Worm (Caenorhabditis elegans): ENCODE results near the gene grl-8.

Gene grl-8

DNA sequence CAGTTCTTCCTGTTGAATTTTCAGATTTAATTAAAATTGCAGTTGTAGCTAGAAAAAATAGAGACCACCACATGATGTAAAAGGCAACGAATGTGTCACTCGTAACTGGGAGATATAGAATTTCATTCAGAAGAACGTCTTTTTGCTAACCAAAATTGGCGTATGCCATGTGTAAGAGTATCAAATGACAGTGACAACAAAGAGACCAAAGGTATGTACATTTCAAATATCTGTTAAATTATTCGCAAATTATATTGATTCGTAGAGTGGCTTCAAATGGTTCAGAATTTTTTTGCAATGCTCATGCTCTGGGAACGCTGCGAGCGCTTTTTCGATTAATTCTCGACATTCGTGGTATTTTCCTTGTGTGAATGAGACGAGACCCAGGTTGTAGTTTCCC lies 29.5 kb upstream of the grl-8 start, which contains the start of gene T25F10.4:
T25F10.4 (minus strand) TSS at position 101 of the 400 bp plus-strand sequence.
- TF ChIP-seq ceh-14 (tag; optimal IDR thresholded peaks at IDR 0.05) (no peak), ceh-19 (GFP tag; optimal IDR thresholded peaks at IDR 0.05) (no peak), sox-2 (GFP tag; IDR thresholded peaks at IDR 0.05) (no peak), syd-9 (tag; optimal IDR thresholded peaks at IDR 0.05) (no peak), unc-42 (tag; optimal IDR thresholded peaks at IDR 0.05) (no peak), ceh-34 (tag; optimal IDR thresholded peaks at IDR 0.05) (no peak), lin-11 (tag; optimal IDR thresholded peaks at IDR 0.05) (no peak), ceh-6 (GFP tag; optimal IDR thresholded peaks at IDR 0.05) (no peak), ceh-18 (tag; optimal IDR thresholded peaks at IDR 0.05) (no peak), fkh-6 (tag; optimal IDR thresholded peaks at IDR 0.05) (no peak), npax-4 (tag; optimal IDR thresholded peaks at IDR 0.05) (no peak), ceh-9 (tag; optimal IDR thresholded peaks at IDR 0.05) (no peak), rnt-1 (tag; optimal IDR thresholded peaks at IDR 0.05) (no peak), tbx-2 (tag; optimal IDR thresholded peaks at IDR 0.05) (no peak), elt-2 (tag; optimal IDR thresholded peaks at IDR 0.05) (no peak), nhr-232 (tag; optimal IDR thresholded peaks at IDR 0.05) (no peak)

DNA sequence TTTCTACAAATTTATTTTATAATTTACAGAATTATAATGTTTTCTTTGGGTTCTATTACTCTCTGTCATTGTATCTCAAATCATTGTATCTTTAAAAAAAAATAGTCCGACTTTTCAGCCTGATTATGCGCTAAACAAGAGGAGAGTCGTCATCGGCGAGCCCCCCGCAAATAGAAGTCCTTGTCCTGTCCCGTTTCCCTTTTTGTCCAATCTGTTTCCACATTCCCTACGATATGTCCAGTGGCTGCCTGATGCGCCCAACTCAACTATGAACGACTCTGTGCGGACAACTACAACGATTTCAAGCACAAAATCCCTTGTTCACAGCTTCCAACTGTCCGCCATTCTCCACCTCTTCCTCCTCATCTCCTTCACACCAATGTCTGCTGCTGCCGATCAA lies 25.1 kb upstream of the grl-8 start, which contains the start of gene dbl-1:
dbl-1 (plus strand) TSS at position 119 of the 400 bp plus-strand sequence.
- TF ChIP-seq nfya-1 (tag; optimal IDR thresholded peaks at IDR 0.05) = no peak
- peak; percentile 11 for TF ChIP-seq sdc-2 (tag; optimal IDR thresholded peaks at IDR 0.05)
- TF ChIP-seq unc-86 (tag; optimal IDR thresholded peaks at IDR 0.05) = no peak
- no peak for TF ChIP-seq rnt-1 (tag; optimal IDR thresholded peaks at IDR 0.05)
- TF ChIP-seq ceh-2 (tag; optimal IDR thresholded peaks at IDR 0.05) = no peak
- TF ChIP-seq syd-9 (tag; optimal IDR thresholded peaks at IDR 0.05) = no peak

DNA sequence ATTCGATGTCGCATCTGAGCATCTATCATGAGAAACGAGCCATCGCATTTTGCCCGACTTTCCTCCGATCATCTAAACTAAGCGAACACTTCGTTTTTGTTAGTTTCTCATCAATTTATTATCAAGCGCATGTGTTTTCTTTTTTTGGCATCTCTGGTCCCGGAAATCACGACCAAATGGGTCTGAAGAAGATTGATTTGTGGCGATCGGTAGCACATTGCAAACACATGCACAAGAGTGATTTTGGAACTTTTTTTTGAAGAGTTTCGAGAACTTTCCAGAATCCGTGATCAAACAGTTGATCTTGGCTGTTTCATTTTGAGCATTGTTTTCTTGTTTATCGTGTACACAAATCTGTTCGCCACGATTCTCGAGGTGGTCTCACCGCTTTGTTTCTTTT lies 20.4 kb upstream of the grl-8 start:
- TF ChIP-seq unc-55 (GFP tag; optimal IDR thresholded peaks at IDR 0.05) (no peak), T23F11.4 (GFP tag; optimal IDR thresholded peaks at IDR 0.05) (no peak), che-1 (tag; optimal IDR thresholded peaks at IDR 0.05) (no peak), npax-4 (tag; optimal IDR thresholded peaks at IDR 0.05) (no peak), ceh-24 (tag; optimal IDR thresholded peaks at IDR 0.05) (no peak), ceh-31 (tag; optimal IDR thresholded peaks at IDR 0.05) (no peak)

DNA sequence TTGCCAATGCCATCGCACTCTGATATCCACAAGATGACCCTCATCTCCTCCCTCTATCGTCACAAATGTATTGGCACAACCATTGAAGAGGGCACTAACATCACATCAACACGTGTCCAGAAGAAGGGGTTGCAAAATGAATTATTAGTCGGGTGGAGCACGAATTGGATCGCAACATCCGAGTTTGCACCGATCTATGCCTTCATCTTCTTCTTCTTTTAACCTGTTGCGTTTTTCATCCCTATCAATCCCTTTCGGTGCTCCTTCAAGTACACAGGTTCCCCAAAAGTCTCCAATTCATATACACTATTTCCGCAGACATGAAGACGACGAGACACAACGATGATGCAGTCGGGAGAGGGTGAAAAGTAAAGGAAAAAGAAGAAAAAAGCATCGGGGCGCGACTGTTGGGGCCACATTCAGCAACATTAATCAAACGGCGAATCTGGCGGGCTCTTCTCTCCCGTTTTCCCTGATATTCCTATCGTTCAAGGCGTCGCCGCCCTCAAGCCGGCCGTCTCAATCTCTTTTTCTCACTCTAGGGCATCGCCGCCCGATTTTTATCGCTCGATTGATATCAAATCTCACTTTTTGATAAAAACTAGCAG lies 18.7 kb upstream of the grl-8 start:
- TF ChIP-seq dve-1 (tag; optimal IDR thresholded peaks at IDR 0.05) = no peak
- peak; percentile 49 for TF ChIP-seq ceh-18 (tag; optimal IDR thresholded peaks at IDR 0.05)
- no peak for TF ChIP-seq ttx-3 (tag; optimal IDR thresholded peaks at IDR 0.05)
- TF ChIP-seq npax-4 (tag; optimal IDR thresholded peaks at IDR 0.05) = no peak
- peak; percentile 47 for TF ChIP-seq hlh-30 (tag; optimal IDR thresholded peaks at IDR 0.05; ENCODE audit: insufficient read depth)

DNA sequence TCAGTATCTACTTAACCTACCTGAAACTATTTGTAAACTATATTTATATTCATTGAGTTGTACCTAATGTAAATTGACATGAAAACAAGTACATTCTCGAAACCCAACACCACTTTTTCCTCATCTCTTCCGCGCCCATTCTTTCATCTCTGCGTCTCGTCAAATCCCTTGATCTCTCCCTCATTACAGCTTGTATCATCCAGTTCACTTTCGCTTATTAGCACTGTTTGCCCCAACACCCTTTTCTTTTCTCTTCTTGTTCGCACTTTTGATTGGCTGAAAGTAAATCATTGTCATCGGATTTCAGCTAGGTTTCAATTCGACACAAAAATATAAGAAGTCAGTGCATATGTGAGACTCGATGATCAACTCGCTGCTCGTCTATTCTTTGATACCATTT lies 11.9 kb upstream of the grl-8 start, which contains the start of gene T25F10.3:
T25F10.3 (plus strand) TSS at position 308 of the 400 bp plus-strand sequence.
- TF ChIP-seq unc-55 (GFP tag; optimal IDR thresholded peaks at IDR 0.05) (no peak), ceh-45 (GFP tag; IDR thresholded peaks at IDR 0.05) (no peak), rnt-1 (tag; optimal IDR thresholded peaks at IDR 0.05) (no peak), ttx-3 (tag; optimal IDR thresholded peaks at IDR 0.05) (no peak), nhr-11 (tag; optimal IDR thresholded peaks at IDR 0.05) (no peak), eyg-1 (tag; optimal IDR thresholded peaks at IDR 0.05) (no peak), K02D7.2 (tag; optimal IDR thresholded peaks at IDR 0.05) (no peak), mec-3 (tag; optimal IDR thresholded peaks at IDR 0.05; ENCODE audit: borderline replicate concordance) (no peak), sox-4 (tag; optimal IDR thresholded peaks at IDR 0.05) (no peak), ceh-9 (tag; optimal IDR thresholded peaks at IDR 0.05) (no peak), sdc-2 (tag; optimal IDR thresholded peaks at IDR 0.05) (no peak), ceh-22 (tag; optimal IDR thresholded peaks at IDR 0.05) (no peak), pha-2 (tag; optimal IDR thresholded peaks at IDR 0.05) (no peak), elt-4 (tag; optimal IDR thresholded peaks at IDR 0.05) (no peak), elt-2 (tag; optimal IDR thresholded peaks at IDR 0.05) (no peak)

All from whole organism, late embryonic.